Worm (Caenorhabditis elegans): Measurements from ENCODE around the gene cope-1.

- TF ChIP-seq ztf-11 (tag; optimal IDR thresholded peaks at IDR 0.05) (no peak), ces-1 (GFP tag; optimal IDR thresholded peaks at IDR 0.05) (no peak)
Measured at ce11 chrIII:13423414-13423813, 2.6 kb upstream of the cope-1 start, which contains the start of gene exo-1.
